Fruit fly (Drosophila melanogaster) whole organism, prepupa: Measurements from ENCODE around the gene CG5280.
A peak's percentile ranks its signal among the peaks of the same experiment; 100 is the strongest.

Source experiments
- Blimp-1 ChIP-seq: fragments of 200-800 bp; sonication (Bioruptor generic); optimal IDR thresholded peaks from 3 replicates; lab custom pipeline; 2017; ENCODE audit warnings: missing biosample characterization, missing genetic modification characterization, mild to moderate bottlenecking, moderate library complexity, missing genetic modification reagents
- CG10631 ChIP-seq: fragments of 200-800 bp; sonication (Bioruptor generic); optimal IDR thresholded peaks from 2 replicates; lab custom pipeline; 2016; ENCODE audit warnings: missing biosample characterization, missing genetic modification characterization
- CG11294 ChIP-seq: fragments of 200-800 bp; sonication (Bioruptor generic); IDR thresholded peaks from 2 replicates; pipeline ENCODE4 v1.3.6; 2022; ENCODE audit warnings: missing biosample characterization, missing genetic modification characterization
- CG11762 ChIP-seq: fragments of 200-800 bp; sonication (Bioruptor generic); optimal IDR thresholded peaks from 3 replicates; lab custom pipeline; 2016; ENCODE audit warnings: missing biosample characterization, missing genetic modification characterization; ENCODE audit not compliant: insufficient read depth
- CG11902 ChIP-seq: fragments of 200-800 bp; sonication (Bioruptor generic); optimal IDR thresholded peaks from 3 replicates; lab custom pipeline; 2016; ENCODE audit warnings: missing biosample characterization, missing genetic modification characterization
- CG15336 ChIP-seq: fragments of 200-800 bp; sonication (Bioruptor generic); IDR thresholded peaks from 2 replicates; pipeline ENCODE4 v1.3.6; 2022; ENCODE audit warnings: missing biosample characterization, missing genetic modification characterization
- CG1621 ChIP-seq: fragments of 200-800 bp; sonication (Bioruptor generic); optimal IDR thresholded peaks from 3 replicates; lab custom pipeline; 2018; ENCODE audit warnings: missing biosample characterization, mild to moderate bottlenecking, missing genetic modification characterization
- CG16779 ChIP-seq: fragments of 200-800 bp; sonication (Bioruptor generic); optimal IDR thresholded peaks from 3 replicates; lab custom pipeline; 2017; ENCODE audit warnings: missing biosample characterization, mild to moderate bottlenecking, missing genetic modification characterization
- CG31627 ChIP-seq: fragments of 200-800 bp; sonication (Bioruptor generic); optimal IDR thresholded peaks from 3 replicates; lab custom pipeline; 2016; ENCODE audit warnings: missing biosample characterization, missing genetic modification characterization
- CG3919 ChIP-seq: fragments of 200-800 bp; sonication (Bioruptor generic); optimal IDR thresholded peaks from 3 replicates; lab custom pipeline; 2016; ENCODE audit warnings: missing biosample characterization, missing genetic modification characterization
- CG6163 ChIP-seq: fragments of 200-800 bp; sonication (Bioruptor generic); IDR thresholded peaks from 3 replicates; pipeline ENCODE4 v1.3.6; 2022; ENCODE audit warnings: missing biosample characterization, missing genetic modification characterization
- CG6276 ChIP-seq: fragments of 200-800 bp; sonication (Bioruptor generic); optimal IDR thresholded peaks from 2 replicates; lab custom pipeline; 2017; ENCODE audit warnings: missing biosample characterization, mild to moderate bottlenecking, missing genetic modification characterization
- CG6808 ChIP-seq: fragments of 200-800 bp; sonication (Bioruptor generic); optimal IDR thresholded peaks from 3 replicates; lab custom pipeline; 2017; ENCODE audit warnings: missing biosample characterization, missing genetic modification characterization, mild to moderate bottlenecking, moderate library complexity, missing genetic modification reagents
- CG6854 ChIP-seq: fragments of 200-800 bp; sonication (Bioruptor generic); optimal IDR thresholded peaks from 2 replicates; lab custom pipeline; 2017; ENCODE audit warnings: missing biosample characterization, mild to moderate bottlenecking, missing genetic modification characterization
- CG7368 ChIP-seq: fragments of 200-800 bp; sonication (Bioruptor generic); optimal IDR thresholded peaks from 3 replicates; lab custom pipeline; 2016; ENCODE audit warnings: missing biosample characterization, missing genetic modification characterization
- CG8119 ChIP-seq: fragments of 200-800 bp; sonication (Bioruptor generic); IDR thresholded peaks from 3 replicates; pipeline ENCODE4 v1.3.6; 2022; ENCODE audit warnings: missing biosample characterization, missing genetic modification characterization
- CG8319 ChIP-seq: fragments of 200-800 bp; sonication (Bioruptor generic); optimal IDR thresholded peaks from 3 replicates; lab custom pipeline; 2016; ENCODE audit warnings: missing biosample characterization, missing genetic modification characterization
- CG9139 ChIP-seq: fragments of 200-800 bp; sonication (Bioruptor generic); optimal IDR thresholded peaks from 3 replicates; lab custom pipeline; 2017; ENCODE audit warnings: missing biosample characterization, mild to moderate bottlenecking, missing genetic modification characterization
- Eip75B ChIP-seq: fragments of 200-800 bp; sonication (Bioruptor generic); optimal IDR thresholded peaks from 3 replicates; lab custom pipeline; 2016; ENCODE audit warnings: missing biosample characterization, missing genetic modification characterization
- Eip78C ChIP-seq: fragments of 200-800 bp; sonication (Bioruptor generic); peaks from one replicate; lab custom pipeline; 2016; ENCODE audit warnings: missing biosample characterization, missing genetic modification characterization
- Eip93F ChIP-seq: fragments of 200-800 bp; sonication (Bioruptor generic); optimal IDR thresholded peaks from 2 replicates; lab custom pipeline; 2016; ENCODE audit warnings: missing biosample characterization, mild to moderate bottlenecking, missing genetic modification characterization
- Ets21C ChIP-seq: fragments of 200-800 bp; sonication (Bioruptor generic); optimal IDR thresholded peaks from 3 replicates; lab custom pipeline; 2016; ENCODE audit warnings: missing biosample characterization, missing genetic modification characterization
- Hr39 ChIP-seq: fragments of 200-800 bp; sonication (Bioruptor generic); optimal IDR thresholded peaks from 2 replicates; lab custom pipeline; 2016; ENCODE audit warnings: missing biosample characterization, missing genetic modification characterization
- Hr4 ChIP-seq: fragments of 200-800 bp; sonication (Bioruptor generic); optimal IDR thresholded peaks from 3 replicates; lab custom pipeline; 2016; ENCODE audit warnings: missing biosample characterization, missing genetic modification characterization
- Sox102F ChIP-seq: fragments of 200-800 bp; sonication (Bioruptor generic); optimal IDR thresholded peaks from 2 replicates; lab custom pipeline; 2016; ENCODE audit warnings: missing biosample characterization, mild to moderate bottlenecking, missing genetic modification characterization
- Sox14 ChIP-seq: fragments of 200-800 bp; sonication (Bioruptor generic); optimal IDR thresholded peaks from 3 replicates; lab custom pipeline; 2016; ENCODE audit warnings: missing biosample characterization, missing genetic modification characterization
- Sox15 ChIP-seq: fragments of 200-800 bp; sonication (Bioruptor generic); optimal IDR thresholded peaks from 3 replicates; lab custom pipeline; 2016; ENCODE audit warnings: missing biosample characterization, missing genetic modification characterization
- dac ChIP-seq: fragments of 200-800 bp; sonication (Bioruptor generic); optimal IDR thresholded peaks from 2 replicates; lab custom pipeline; 2017; ENCODE audit warnings: missing biosample characterization, mild to moderate bottlenecking, missing genetic modification characterization
- dsx ChIP-seq: fragments of 200-800 bp; optimal IDR thresholded peaks from 3 replicates; lab custom pipeline; 2019; ENCODE audit warnings: missing biosample characterization, mild to moderate bottlenecking, missing genetic modification characterization, moderate library complexity; ENCODE audit not compliant: poor library complexity, severe bottlenecking
- eg ChIP-seq: fragments of 200-800 bp; sonication (Bioruptor generic); IDR thresholded peaks from 3 replicates; pipeline ENCODE4 v1.3.6; 2022; ENCODE audit warnings: missing biosample characterization, missing genetic modification characterization
- esn ChIP-seq: fragments of 200-800 bp; sonication (Bioruptor generic); optimal IDR thresholded peaks from 2 replicates; lab custom pipeline; 2016; ENCODE audit warnings: missing biosample characterization, mild to moderate bottlenecking, missing genetic modification characterization, moderate library complexity
- fd59A ChIP-seq: fragments of 200-800 bp; sonication (Bioruptor generic); optimal IDR thresholded peaks from 2 replicates; lab custom pipeline; 2017; ENCODE audit warnings: missing biosample characterization, mild to moderate bottlenecking, missing genetic modification characterization, missing genetic modification reagents
- fd85E ChIP-seq: fragments of 200-800 bp; sonication (Bioruptor generic); optimal IDR thresholded peaks from 3 replicates; lab custom pipeline; 2016; ENCODE audit warnings: missing biosample characterization, missing genetic modification characterization
- fkh ChIP-seq: fragments of 200-800 bp; sonication (Bioruptor generic); optimal IDR thresholded peaks from 3 replicates; lab custom pipeline; 2017; ENCODE audit warnings: missing biosample characterization, mild to moderate bottlenecking, missing genetic modification characterization, moderate library complexity
- net ChIP-seq: fragments of 200-800 bp; sonication (Bioruptor generic); optimal IDR thresholded peaks from 3 replicates; lab custom pipeline; 2016; ENCODE audit warnings: missing biosample characterization, missing genetic modification characterization
- salr ChIP-seq, 2 experiments: fragments of 200-800 bp; sonication (Bioruptor generic); optimal IDR thresholded peaks; 3 replicates each; lab custom pipeline; 2016 to 2018; ENCODE audit warnings: missing biosample characterization in 2 of 2, missing genetic modification characterization in 2 of 2, mild to moderate bottlenecking in 1 of 2
- ss ChIP-seq, 2 experiments: fragments of 200-800 bp; sonication (Bioruptor generic); optimal IDR thresholded peaks; 2 replicates in 1 of 2; 3 replicates in 1 of 2; lab custom pipeline; 2017 to 2018; ENCODE audit warnings: mild to moderate bottlenecking in 2 of 2, missing biosample characterization in 2 of 2, missing genetic modification characterization in 2 of 2, moderate library complexity in 1 of 2
- svp ChIP-seq: fragments of 200-800 bp; sonication (Bioruptor generic); peaks from one replicate; lab custom pipeline; 2016; ENCODE audit warnings: missing biosample characterization, missing genetic modification characterization
- topi ChIP-seq: fragments of 200-800 bp; sonication (Bioruptor generic); optimal IDR thresholded peaks from 3 replicates; lab custom pipeline; 2016; ENCODE audit warnings: missing biosample characterization, missing genetic modification characterization
- vri ChIP-seq: fragments of 200-800 bp; sonication (Bioruptor generic); optimal IDR thresholded peaks from 3 replicates; lab custom pipeline; 2016; ENCODE audit warnings: missing biosample characterization, mild to moderate bottlenecking, missing genetic modification characterization

Gene CG5280

DNA sequence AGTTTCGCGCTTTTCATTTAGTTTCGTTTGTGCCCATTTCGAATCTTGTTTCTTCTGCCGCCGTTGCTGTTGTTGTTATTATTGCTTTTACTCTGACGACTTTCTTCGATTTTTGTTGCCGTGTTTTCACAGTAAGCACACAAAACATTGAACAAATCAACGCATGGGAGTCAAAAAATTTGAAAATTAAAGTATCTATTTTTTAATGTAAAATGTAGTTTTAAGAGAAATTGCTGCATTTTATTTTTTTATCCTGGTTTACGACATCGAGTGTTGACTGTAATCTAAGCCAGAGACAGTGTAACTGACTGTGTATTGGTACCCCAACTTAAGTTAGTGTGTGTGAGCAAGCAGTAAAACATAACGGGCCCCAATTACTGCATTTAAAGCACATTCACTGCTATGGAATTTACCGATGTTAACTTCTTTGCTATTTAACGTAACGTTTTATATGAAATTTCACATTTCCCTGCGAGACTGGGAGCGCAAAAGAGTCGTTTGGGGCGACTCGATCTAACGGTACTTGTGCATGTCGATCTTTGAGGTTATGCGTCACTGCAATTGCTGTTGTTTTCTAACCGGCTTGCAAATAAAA, 6.2 kb upstream of the CG5280 start (continued):
- TF ChIP-seq Eip75B (GFP tag; lab: Kevin White, UChicago) (peak; percentile 89), net (peak; percentile 87), Sox14 (peak; percentile 87), Eip93F (peak; percentile 70), fd85E (peak; percentile 31), Sox102F (GFP tag; lab: Kevin White, UChicago) (no peak), CG11762 (peak; percentile 74), CG15336 (GFP tag; lab: Robert Waterston, UW) (peak; percentile 95), topi (GFP tag; lab: Kevin White, UChicago) (peak; percentile 88)
- TF ChIP-seq, all 60 proteins: peak for 46

DNA sequence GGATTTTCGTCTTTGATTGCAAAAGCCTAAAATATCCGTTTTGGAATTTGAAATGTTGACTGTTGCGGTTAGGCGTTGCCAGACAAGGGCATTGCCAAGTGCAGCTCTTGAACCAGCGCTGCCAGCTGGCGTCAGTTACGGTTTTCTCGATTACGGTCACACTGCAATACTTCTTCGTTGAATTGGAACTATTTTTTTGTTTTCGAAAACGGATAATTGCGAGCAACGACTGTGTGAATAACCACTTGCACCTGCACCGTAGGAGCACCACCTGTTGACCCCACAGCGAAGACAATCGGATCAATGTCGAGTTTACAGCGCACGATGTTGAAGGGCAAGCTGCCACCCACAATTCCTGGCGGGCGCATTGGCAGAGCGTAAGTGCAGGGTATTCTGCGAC, 3.4 kb downstream of the CG5280 start, which contains the start of gene CG5068:
TSS of gene CG5068 (plus strand) at position 129 of the 400 bp plus-strand sequence.
- TF ChIP-seq CG3919 (no peak), fkh (GFP tag; lab: Kevin White, UChicago) (peak; percentile 13), CG6854 (GFP tag; lab: Kevin White, UChicago) (no peak), salr (GFP tag; optimal IDR thresholded peaks at IDR 0.05; lab: Kevin White, UChicago) (no peak)

DNA sequence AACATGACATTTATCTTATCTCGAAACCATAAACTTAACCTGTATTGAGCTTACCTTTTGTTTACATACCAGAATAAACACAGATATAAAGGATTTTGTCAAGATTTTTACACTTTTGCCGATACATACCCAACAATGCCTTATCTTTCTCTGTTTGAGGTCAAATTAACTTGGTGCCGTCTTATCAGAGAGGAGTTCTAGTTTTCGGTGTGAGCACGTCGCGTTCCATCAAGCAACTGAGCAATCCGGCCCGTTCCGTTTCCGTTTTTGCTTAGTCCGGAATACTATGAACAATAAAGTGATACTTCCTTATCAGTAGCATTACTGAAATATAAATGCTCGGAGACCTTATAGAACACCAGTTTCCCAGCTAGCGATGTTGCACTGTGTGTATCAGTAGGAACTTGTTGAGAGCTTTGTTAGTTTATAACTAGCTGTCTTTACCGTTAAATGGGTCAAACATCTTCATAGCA, 4.1 kb downstream of the CG5280 start, which contains the start of gene Galk:
TSS of gene Galk (minus strand) at position 244 of the 473 bp plus-strand sequence.
- TF ChIP-seq CG8119 (GFP tag; lab: Robert Waterston, UW) (no peak), CG6163 (0 out of 3 replicates have a peak, but pooled peaks have one; percentile 24), Hr4 (GFP tag; lab: Kevin White, UChicago) (no peak), CG11294 (GFP tag; lab: Robert Waterston, UW) (0 out of 2 replicates have a peak, but pooled peaks have one; percentile 32), dac (no peak), topi (GFP tag; lab: Kevin White, UChicago) (no peak), CG10631 (GFP tag; lab: Kevin White, UChicago) (no peak), CG9139 (GFP tag; lab: Kevin White, UChicago) (no peak), Hr39 (GFP tag; lab: Kevin White, UChicago) (no peak), fkh (GFP tag; lab: Kevin White, UChicago) (peak; percentile 78), CG8319 (GFP tag; lab: Kevin White, UChicago) (no peak), CG15336 (GFP tag; lab: Robert Waterston, UW) (0 out of 2 replicates have a peak, but pooled peaks have one; percentile 14), Sox102F (GFP tag; lab: Kevin White, UChicago) (no peak), CG6854 (GFP tag; lab: Kevin White, UChicago) (no peak), Ets21C (GFP tag; lab: Kevin White, UChicago) (no peak), fd59A (no peak), Eip78C (GFP tag; lab: Kevin White, UChicago) (no peak), CG6276 (GFP tag; lab: Kevin White, UChicago) (no peak)

DNA sequence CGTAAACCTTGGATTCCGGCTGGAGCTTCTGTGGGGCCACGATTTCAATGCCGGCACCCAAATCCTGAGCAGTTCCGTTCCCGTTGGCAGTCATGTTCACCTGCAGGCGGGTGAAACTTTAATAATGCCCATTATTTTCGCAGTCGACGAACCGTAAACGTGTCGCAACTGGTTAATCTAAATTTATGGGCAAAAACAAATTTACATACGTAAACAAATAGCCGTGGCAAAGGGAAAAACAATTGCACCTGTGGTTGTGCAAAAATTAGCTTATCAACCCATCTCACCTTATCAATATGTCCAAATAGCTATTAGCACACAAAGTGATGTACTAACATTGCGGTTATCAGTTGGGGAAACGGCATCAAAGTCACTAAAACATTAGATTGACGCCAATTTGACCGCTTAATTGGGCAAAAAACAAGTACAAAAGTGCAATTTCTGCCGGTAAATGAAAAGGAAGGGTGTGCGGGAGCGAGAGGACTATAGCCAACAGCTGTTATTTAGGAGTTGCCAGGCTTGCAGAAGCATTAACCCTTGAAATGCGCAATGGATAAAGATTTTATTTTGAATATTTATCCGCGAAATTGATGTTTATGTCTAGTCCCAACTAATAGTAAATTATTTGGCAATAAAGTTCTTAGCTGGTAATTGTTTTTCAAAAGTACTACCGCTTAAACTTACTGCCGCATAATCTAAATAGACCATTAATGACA, 4.7 kb downstream of the CG5280 start:
- TF ChIP-seq svp (GFP tag; lab: Kevin White, UChicago) (peak; percentile 71), CG6808 (GFP tag; lab: Kevin White, UChicago) (no peak), vri (GFP tag; lab: Kevin White, UChicago) (no peak), Blimp-1 (GFP tag; lab: Kevin White, UChicago) (no peak), esn (peak; percentile 41), CG6276 (GFP tag; lab: Kevin White, UChicago) (no peak), CG6163 (no peak), CG1621 (no peak), CG16779 (no peak), Eip78C (GFP tag; lab: Kevin White, UChicago) (no peak), net (no peak), topi (GFP tag; lab: Kevin White, UChicago) (no peak), CG3919 (no peak), Hr4 (GFP tag; lab: Kevin White, UChicago) (no peak), Sox14 (peak; percentile 13), fd59A (no peak), CG7368 (GFP tag; lab: Kevin White, UChicago) (no peak), ss (GFP tag; optimal IDR thresholded peaks at IDR 0.05; lab: Kevin White, UChicago) (no peak), Eip75B (GFP tag; lab: Kevin White, UChicago) (peak; percentile 41), CG10631 (GFP tag; lab: Kevin White, UChicago) (no peak), dsx (GFP tag; lab: Kevin White, UChicago) (no peak), CG11902 (GFP tag; lab: Kevin White, UChicago) (no peak), Sox102F (GFP tag; lab: Kevin White, UChicago) (no peak), Sox15 (GFP tag; lab: Kevin White, UChicago) (no peak), CG31627 (peak; percentile 21), eg (GFP tag; lab: Robert Waterston, UW) (no peak), CG9139 (GFP tag; lab: Kevin White, UChicago) (no peak)
